Worm (Caenorhabditis elegans): Measurements from ENCODE around the gene gmap-1.

gmap-1 gene

ce11 chrX:12944661-12945060 lies 9.9 kb upstream of the gmap-1 start:
- no peak for TF ChIP-seq isw-1 (GFP tag; IDR thresholded peaks at IDR 0.05)
- TF ChIP-seq lin-39 (tag; optimal IDR thresholded peaks at IDR 0.05), result no peak
- peak; percentile 30 for TF ChIP-seq nhr-85 (tag)

ce11 chrX:12943166-12943565 lies 8.4 kb upstream of the gmap-1 start, which contains the start of gene gmap-2:
Gene gmap-2, minus strand, starts transcription at chrX:12943266.
- TF ChIP-seq lir-3 (tag; optimal IDR thresholded peaks at IDR 0.05; ENCODE audit: poor library complexity) (no peak), mdl-1 (tag; optimal IDR thresholded peaks at IDR 0.05) (no peak), nhr-20 (tag; optimal IDR thresholded peaks at IDR 0.05) (no peak), C34B4.2 (tag; optimal IDR thresholded peaks at IDR 0.05) (no peak), tbx-2 (tag; optimal IDR thresholded peaks at IDR 0.05) (no peak), lin-35 (GFP tag; optimal IDR thresholded peaks at IDR 0.05) (no peak), unc-62 (GFP tag; optimal IDR thresholded peaks at IDR 0.05) (no peak), skn-1 (tag; optimal IDR thresholded peaks at IDR 0.05) (no peak)

ce11 chrX:12942296-12942695 lies 7.5 kb upstream of the gmap-1 start:
- TF ChIP-seq zip-4 (GFP tag; optimal IDR thresholded peaks at IDR 0.05) (no peak), lsy-2 (tag; optimal IDR thresholded peaks at IDR 0.05) (no peak), lin-35 (GFP tag; optimal IDR thresholded peaks at IDR 0.05) (peak in 1 of 2 experiments; percentile 25), nhr-20 (tag; optimal IDR thresholded peaks at IDR 0.05) (peak; percentile 17), nhr-77 (tag; optimal IDR thresholded peaks at IDR 0.05) (no peak), hlh-4 (tag; optimal IDR thresholded peaks at IDR 0.05) (no peak), nhr-19 (GFP tag; conservative IDR thresholded peaks at IDR 0.05) (peak; percentile 31), lin-14 (GFP tag; optimal IDR thresholded peaks at IDR 0.05) (peak; percentile 20), ceh-90 (tag; optimal IDR thresholded peaks at IDR 0.05) (no peak), zag-1 (tag; optimal IDR thresholded peaks at IDR 0.05) (no peak), mep-1 (tag; optimal IDR thresholded peaks at IDR 0.05) (peak; percentile 12), rnt-1 (tag; optimal IDR thresholded peaks at IDR 0.05) (no peak), irx-1 (tag; optimal IDR thresholded peaks at IDR 0.05) (no peak), fkh-8 (tag; optimal IDR thresholded peaks at IDR 0.05) (no peak), dsc-1 (tag; optimal IDR thresholded peaks at IDR 0.05) (no peak), nhr-47 (tag; optimal IDR thresholded peaks at IDR 0.05) (peak; percentile 5), blmp-1 (tag; optimal IDR thresholded peaks at IDR 0.05) (no peak), snu-23 (GFP tag; optimal IDR thresholded peaks at IDR 0.05) (peak; percentile 38), aha-1 (tag; optimal IDR thresholded peaks at IDR 0.05) (no peak), nhr-71 (tag; optimal IDR thresholded peaks at IDR 0.05) (peak; percentile 17)

ce11 chrX:12940811-12941210 lies 6.0 kb upstream of the gmap-1 start, which contains the start of gene gmap-3:
Gene gmap-3, minus strand, starts transcription at chrX:12940958.
- TF ChIP-seq C34B4.2 (tag; optimal IDR thresholded peaks at IDR 0.05), result no peak
- peak; percentile 16 for TF ChIP-seq blmp-1 (tag; optimal IDR thresholded peaks at IDR 0.05)

- TF ChIP-seq F16B12.6 (tag; optimal IDR thresholded peaks at IDR 0.05) (no peak), pag-3 (tag; optimal IDR thresholded peaks at IDR 0.05; ENCODE audit: borderline replicate concordance, insufficient read depth) (no peak), lin-13 (GFP tag; optimal IDR thresholded peaks at IDR 0.05) (no peak), nhr-84 (tag; optimal IDR thresholded peaks at IDR 0.05) (no peak), pax-3 (tag; optimal IDR thresholded peaks at IDR 0.05) (no peak), swsn-7 (tag; optimal IDR thresholded peaks at IDR 0.05) (no peak), lin-39 (tag; optimal IDR thresholded peaks at IDR 0.05) (no peak), aly-2 (tag; optimal IDR thresholded peaks at IDR 0.05) (no peak), efl-3 (GFP tag; optimal IDR thresholded peaks at IDR 0.05) (no peak), mab-9 (GFP tag; IDR thresholded peaks at IDR 0.05) (no peak)
Observed at ce11 chrX:12937521-12937920, 2.7 kb upstream of the gmap-1 start.

All from whole organism, L1 larva.